Fruit fly (Drosophila melanogaster): ENCODE data around the gene CG9590.

- TF ChIP-seq Jra (GFP tag; optimal IDR thresholded peaks at IDR 0.05), result no peak
- no peak for TF ChIP-seq pan (optimal IDR thresholded peaks at IDR 0.05)
- no peak for TF ChIP-seq Hr78 (GFP tag; optimal IDR thresholded peaks at IDR 0.05)
- TF ChIP-seq dmrt93B (GFP tag; optimal IDR thresholded peaks at IDR 0.05), result no peak
- TF ChIP-seq tai (GFP tag; optimal IDR thresholded peaks at IDR 0.05), result no peak
- no peak for TF ChIP-seq N (GFP tag; optimal IDR thresholded peaks at IDR 0.05)
- no peak for TF ChIP-seq ey (GFP tag; optimal IDR thresholded peaks at IDR 0.05)
- TF ChIP-seq sage (GFP tag; optimal IDR thresholded peaks at IDR 0.05), result no peak
- no peak for TF ChIP-seq lola (GFP tag; optimal IDR thresholded peaks at IDR 0.05)
- no peak for TF ChIP-seq usp (GFP tag; optimal IDR thresholded peaks at IDR 0.05)
These were observed 7.0 kb upstream of the CG9590 start, which contains the start of gene CG5614 for dm6 chr3R:15779505-15779904.

Data from whole organism, wandering third instar larva.